Worm (Caenorhabditis elegans) whole organism, L1 larva: ENCODE measurements around the gene idpc-4.
A peak's percentile ranks its signal among the peaks of the same experiment; 100 is the strongest.

ENCODE experiments used
- C04F5.9 ChIP-seq: sonication (generic microtip); optimal IDR thresholded peaks from 2 replicates; lab custom pipeline; 2016; ENCODE audit warnings: missing genetic modification characterization, missing compliant biosample characterization
- Y116A8C.19 ChIP-seq: sonication (generic microtip); optimal IDR thresholded peaks from 2 replicates; lab custom pipeline; 2016; ENCODE audit warnings: missing compliant biosample characterization, missing genetic modification characterization, borderline replicate concordance
- aha-1 ChIP-seq: fragments of 150-350 bp; optimal IDR thresholded peaks from 2 replicates; lab custom pipeline; 2014; ENCODE audit warnings: missing biosample characterization, missing genetic modification characterization
- alr-1 ChIP-seq: fragments of 200-800 bp; sonication (Bioruptor generic); optimal IDR thresholded peaks from 2 replicates; lab custom pipeline; 2018; ENCODE audit warnings: borderline replicate concordance, mild to moderate bottlenecking, missing genetic modification characterization, missing compliant biosample characterization
- blmp-1 ChIP-seq: fragments of 150-350 bp; optimal IDR thresholded peaks from 2 replicates; lab custom pipeline; 2014; ENCODE audit warnings: missing biosample characterization, missing genetic modification characterization
- ceh-63 ChIP-seq: fragments of 200-800 bp; sonication (Bioruptor generic); optimal IDR thresholded peaks from 2 replicates; lab custom pipeline; 2018; ENCODE audit warnings: mild to moderate bottlenecking, missing genetic modification characterization, missing compliant biosample characterization
- ceh-82 ChIP-seq, 3 experiments: fragments of 150-350 bp in 1 of 3; sonication (generic microtip) in 2 of 3; optimal IDR thresholded peaks; 2 replicates each; lab custom pipeline; 2014 to 2017; ENCODE audit warnings: missing biosample characterization in 3 of 3, missing genetic modification characterization in 3 of 3
- ceh-88 ChIP-seq: fragments of 200-800 bp; sonication (Bioruptor generic); IDR thresholded peaks from 2 replicates; pipeline ENCODE4 v1.3.6; 2022; ENCODE audit warnings: missing genetic modification characterization, missing compliant biosample characterization
- ceh-90 ChIP-seq: sonication (generic microtip); optimal IDR thresholded peaks from 2 replicates; lab custom pipeline; 2016; ENCODE audit warnings: missing genetic modification characterization, missing compliant biosample characterization
- dpl-1 ChIP-seq, 3 experiments: fragments of 150-350 bp in 2 of 3; sonication (generic microtip) in 1 of 3; optimal IDR thresholded peaks; 2 replicates each; lab custom pipeline; 2014 to 2017; ENCODE audit warnings: missing biosample characterization in 3 of 3, missing genetic modification characterization in 3 of 3, missing genetic modification reagents in 3 of 3
- efl-3 ChIP-seq: fragments of 200-800 bp; sonication (Bioruptor generic); optimal IDR thresholded peaks from 2 replicates; lab custom pipeline; 2018; ENCODE audit warnings: mild to moderate bottlenecking, missing genetic modification characterization, missing compliant biosample characterization
- egl-13 ChIP-seq: sonication (generic microtip); optimal IDR thresholded peaks from 2 replicates; lab custom pipeline; 2016; ENCODE audit warnings: missing genotype, missing genetic modification reagents, missing genetic modification characterization, missing compliant biosample characterization
- ets-5 ChIP-seq: fragments of 200-800 bp; sonication (Bioruptor generic); IDR thresholded peaks from 2 replicates; pipeline ENCODE4 v1.3.6; 2022; ENCODE audit warnings: missing genetic modification characterization, missing compliant biosample characterization
- fkh-10 ChIP-seq: sonication (generic microtip); optimal IDR thresholded peaks from 2 replicates; lab custom pipeline; 2017; ENCODE audit warnings: missing biosample characterization, missing genetic modification reagents, missing genetic modification characterization
- fkh-4 ChIP-seq: sonication (generic microtip); optimal IDR thresholded peaks from 2 replicates; lab custom pipeline; 2016; ENCODE audit warnings: missing compliant biosample characterization, missing genetic modification characterization, borderline replicate concordance
- hlh-17 ChIP-seq: fragments of 200-800 bp; sonication (Bioruptor generic); optimal IDR thresholded peaks from 2 replicates; lab custom pipeline; 2018; ENCODE audit warnings: missing genetic modification characterization, mild to moderate bottlenecking, missing compliant biosample characterization, moderate library complexity, borderline replicate concordance
- hpl-2 ChIP-seq: fragments of 150-350 bp; optimal IDR thresholded peaks from 2 replicates; lab custom pipeline; 2014; ENCODE audit warnings: missing biosample characterization, missing genetic modification reagents, missing genetic modification characterization
- irx-1 ChIP-seq: sonication (generic microtip); optimal IDR thresholded peaks from 2 replicates; lab custom pipeline; 2016; ENCODE audit warnings: missing genetic modification characterization, missing compliant biosample characterization
- isw-1 ChIP-seq: fragments of 200-800 bp; sonication (Bioruptor generic); IDR thresholded peaks from 2 replicates; pipeline ENCODE4 v1.3.6; 2022; ENCODE audit warnings: missing genetic modification characterization, missing compliant biosample characterization
- lin-13 ChIP-seq: fragments of 150-350 bp; optimal IDR thresholded peaks from 2 replicates; lab custom pipeline; 2014; ENCODE audit warnings: missing biosample characterization, missing genetic modification reagents, missing genetic modification characterization
- lin-15B ChIP-seq: fragments of 150-350 bp; sonication (generic microtip); optimal IDR thresholded peaks from 3 replicates; lab custom pipeline; 2014; ENCODE audit warnings: missing biosample characterization, missing genetic modification characterization
- lin-39 ChIP-seq: fragments of 150-350 bp; optimal IDR thresholded peaks from 2 replicates; lab custom pipeline; 2014; ENCODE audit warnings: missing biosample characterization, missing genetic modification reagents, missing genetic modification characterization
- lir-3 ChIP-seq: sonication (generic microtip); optimal IDR thresholded peaks from 2 replicates; lab custom pipeline; 2016; ENCODE audit warnings: mild to moderate bottlenecking, missing genetic modification characterization, moderate library complexity, missing compliant biosample characterization; ENCODE audit not compliant: poor library complexity
- lsy-2 ChIP-seq, 2 experiments: fragments of 150-350 bp; optimal IDR thresholded peaks; 2 replicates each; lab custom pipeline; 2014; ENCODE audit warnings: missing biosample characterization in 2 of 2, missing genetic modification characterization in 2 of 2
- nhr-11 ChIP-seq: fragments of 150-350 bp; optimal IDR thresholded peaks from 2 replicates; lab custom pipeline; 2014; ENCODE audit warnings: missing biosample characterization, missing genetic modification characterization
- nhr-12 ChIP-seq: sonication (generic microtip); optimal IDR thresholded peaks from 2 replicates; lab custom pipeline; 2017; ENCODE audit warnings: missing biosample characterization, missing genetic modification characterization
- nhr-19 ChIP-seq: fragments of 200-800 bp; sonication (Bioruptor generic); conservative IDR thresholded peaks from 2 replicates; pipeline ENCODE4 v1.3.6; 2022; ENCODE audit warnings: missing genetic modification characterization, missing compliant biosample characterization
- nhr-20 ChIP-seq: sonication (generic microtip); optimal IDR thresholded peaks from 2 replicates; lab custom pipeline; 2016; ENCODE audit warnings: mild to moderate bottlenecking, missing genetic modification characterization, missing compliant biosample characterization
- nhr-71 ChIP-seq: sonication (generic microtip); optimal IDR thresholded peaks from 2 replicates; lab custom pipeline; 2016; ENCODE audit warnings: mild to moderate bottlenecking, missing genetic modification characterization, moderate library complexity, missing compliant biosample characterization
- nhr-76 ChIP-seq: sonication (generic microtip); optimal IDR thresholded peaks from 2 replicates; lab custom pipeline; 2017; ENCODE audit warnings: missing biosample characterization, missing genetic modification characterization
- nhr-84 ChIP-seq: sonication (generic microtip); optimal IDR thresholded peaks from 2 replicates; lab custom pipeline; 2017; ENCODE audit warnings: missing biosample characterization, missing genetic modification characterization
- nhr-90 ChIP-seq: sonication (generic microtip); optimal IDR thresholded peaks from 2 replicates; lab custom pipeline; 2016; ENCODE audit warnings: mild to moderate bottlenecking, missing genetic modification characterization, missing compliant biosample characterization; ENCODE audit not compliant: poor library complexity
- pax-3 ChIP-seq: fragments of 200-800 bp; sonication (Bioruptor generic); optimal IDR thresholded peaks from 2 replicates; lab custom pipeline; 2018; ENCODE audit warnings: mild to moderate bottlenecking, missing genetic modification characterization, moderate library complexity, missing compliant biosample characterization
- pqm-1 ChIP-seq: sonication (generic microtip); optimal IDR thresholded peaks from 3 replicates; lab custom pipeline; 2017; ENCODE audit warnings: missing biosample characterization, missing genetic modification characterization
- rnt-1 ChIP-seq: sonication (generic microtip); optimal IDR thresholded peaks from 2 replicates; lab custom pipeline; 2016; ENCODE audit warnings: mild to moderate bottlenecking, missing genetic modification characterization, moderate library complexity, missing compliant biosample characterization
- skn-1 ChIP-seq: fragments of 150-350 bp; optimal IDR thresholded peaks from 2 replicates; lab custom pipeline; 2014; ENCODE audit warnings: missing biosample characterization, missing genetic modification characterization
- snpc-4 ChIP-seq: fragments of 150-350 bp; optimal IDR thresholded peaks from 2 replicates; lab custom pipeline; 2014; ENCODE audit warnings: missing biosample characterization, missing genetic modification characterization
- snu-23 ChIP-seq: sonication (generic microtip); optimal IDR thresholded peaks from 2 replicates; lab custom pipeline; 2016; ENCODE audit warnings: missing genetic modification characterization, missing compliant biosample characterization
- sox-4 ChIP-seq: sonication (generic microtip); optimal IDR thresholded peaks from 2 replicates; lab custom pipeline; 2016; ENCODE audit warnings: missing genetic modification characterization, missing compliant biosample characterization
- sptf-1 ChIP-seq: fragments of 150-350 bp; optimal IDR thresholded peaks from 2 replicates; lab custom pipeline; 2014; ENCODE audit warnings: missing biosample characterization, missing genetic modification characterization
- sup-37 ChIP-seq: fragments of 200-800 bp; sonication (Bioruptor generic); optimal IDR thresholded peaks from 2 replicates; lab custom pipeline; 2018; ENCODE audit warnings: mild to moderate bottlenecking, missing genetic modification characterization, missing compliant biosample characterization
- tlp-1 ChIP-seq: fragments of 150-350 bp; optimal IDR thresholded peaks from 2 replicates; lab custom pipeline; 2014; ENCODE audit warnings: missing biosample characterization, missing genetic modification characterization
- unc-130 ChIP-seq: fragments of 150-350 bp; optimal IDR thresholded peaks from 2 replicates; lab custom pipeline; 2017; ENCODE audit warnings: missing biosample characterization, missing genetic modification characterization, inconsistent platforms
- unc-30 ChIP-seq: sonication (generic microtip); optimal IDR thresholded peaks from 2 replicates; lab custom pipeline; 2017; ENCODE audit warnings: missing biosample characterization, missing genetic modification characterization
- unc-86 ChIP-seq: sonication (generic microtip); optimal IDR thresholded peaks from 2 replicates; lab custom pipeline; 2016; ENCODE audit warnings: missing genetic modification characterization, missing compliant biosample characterization
- unc-98 ChIP-seq: fragments of 200-800 bp; sonication (Bioruptor generic); IDR thresholded peaks from 2 replicates; pipeline ENCODE4 v1.3.6; 2022; ENCODE audit warnings: missing genetic modification characterization, missing compliant biosample characterization
- xbp-1 ChIP-seq: sonication (generic microtip); optimal IDR thresholded peaks from 2 replicates; lab custom pipeline; 2016; ENCODE audit warnings: missing genetic modification characterization, missing compliant biosample characterization
- ztf-11 ChIP-seq, 2 experiments: sonication (generic microtip); optimal IDR thresholded peaks; 2 replicates each; lab custom pipeline; 2016 to 2017; ENCODE audit warnings: missing genetic modification characterization in 2 of 2, missing biosample characterization in 1 of 2, missing compliant biosample characterization in 1 of 2
- ztf-4 ChIP-seq: fragments of 150-350 bp; optimal IDR thresholded peaks from 2 replicates; lab custom pipeline; 2014; ENCODE audit warnings: missing biosample characterization, missing genetic modification characterization

Gene idpc-4

DNA sequence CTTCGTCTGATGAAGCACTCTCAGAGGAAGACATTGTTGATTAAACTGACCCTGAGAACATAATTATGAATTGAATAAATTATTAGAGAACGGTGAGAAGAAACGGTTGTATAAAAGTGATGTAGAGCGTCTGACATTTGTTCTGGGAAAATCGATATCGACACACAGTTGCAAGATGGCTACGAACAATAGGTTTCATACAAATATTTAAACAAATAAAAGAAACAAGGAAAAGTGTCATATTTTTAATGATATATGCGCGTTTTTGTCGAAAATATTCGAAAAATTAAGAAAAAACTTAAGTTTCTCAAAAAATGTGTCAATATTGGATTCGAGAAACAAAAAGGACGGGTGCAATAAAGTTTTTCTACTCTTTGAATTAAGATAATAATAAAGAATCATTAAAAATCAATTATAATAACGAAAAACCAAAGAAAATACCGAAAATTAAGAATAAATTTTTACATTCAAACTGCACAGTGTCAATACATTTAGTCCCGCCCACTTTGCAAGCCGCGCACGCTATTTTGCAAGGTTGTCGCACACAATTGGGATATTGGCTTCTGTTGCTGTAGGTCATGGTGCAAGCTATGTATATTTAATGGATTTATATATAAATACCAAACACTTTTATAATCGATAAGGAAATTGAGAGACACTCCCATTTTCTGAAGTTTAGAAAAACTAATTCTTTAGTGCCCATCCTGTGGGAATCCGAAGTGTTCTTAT, 42.5 kb upstream of the idpc-4 start, which contains the start of gene rtfo-1 (continued):
- TF ChIP-seq xbp-1 (tag; lab: Kevin White, UChicago) (peak; percentile 54), pqm-1 (no peak), sup-37 (GFP tag; lab: Kevin White, UChicago) (no peak), sox-4 (tag; lab: Kevin White, UChicago) (no peak), snu-23 (GFP tag; lab: Kevin White, UChicago) (peak; percentile 60), nhr-76 (tag; lab: Kevin White, UChicago) (no peak), lin-15B (tag; lab: Kevin White, UChicago) (no peak), hlh-17 (GFP tag; lab: Kevin White, UChicago) (no peak), lir-3 (tag; lab: Kevin White, UChicago) (peak; percentile 31), C04F5.9 (no peak), ztf-4 (tag; lab: Kevin White, UChicago) (peak; percentile 47), aha-1 (no peak), Y116A8C.19 (tag; lab: Kevin White, UChicago) (no peak), lin-13 (GFP tag; lab: Kevin White, UChicago) (peak; percentile 38), nhr-90 (tag; lab: Kevin White, UChicago) (peak; percentile 69), hpl-2 (GFP tag; lab: Kevin White, UChicago) (peak; percentile 38), unc-130 (tag; lab: Kevin White, UChicago) (peak; percentile 44), irx-1 (peak; percentile 30), ceh-88 (GFP tag; lab: Robert Waterston, UW) (no peak), dpl-1 (GFP tag; optimal IDR thresholded peaks at IDR 0.05; lab: Kevin White, UChicago) (peak; percentile 30 to 50 (median 47)), ceh-63 (GFP tag; lab: Kevin White, UChicago) (no peak), nhr-19 (GFP tag; lab: Robert Waterston, UW) (peak; percentile 29), nhr-71 (peak; percentile 58), skn-1 (tag; lab: Kevin White, UChicago) (peak; percentile 58), nhr-20 (tag; lab: Kevin White, UChicago) (peak; percentile 45), ceh-82 (tag; optimal IDR thresholded peaks at IDR 0.05; lab: Kevin White, UChicago) (peak; percentile 7 to 36 (median 35)), unc-30 (tag; lab: Kevin White, UChicago) (no peak), egl-13 (tag; lab: Kevin White, UChicago) (no peak), ets-5 (GFP tag; lab: Robert Waterston, UW) (no peak), fkh-10 (GFP tag; lab: Kevin White, UChicago) (no peak), lsy-2 (tag; optimal IDR thresholded peaks at IDR 0.05; lab: Kevin White, UChicago) (peak; percentile 36 to 41), fkh-4 (tag; lab: Kevin White, UChicago) (no peak), ztf-11 (tag; optimal IDR thresholded peaks at IDR 0.05; lab: Kevin White, UChicago) (peak in 1 of 2 experiments; percentile 7), alr-1 (no peak), unc-86 (tag; lab: Kevin White, UChicago) (peak; percentile 23), unc-98 (GFP tag; lab: Robert Waterston, UW) (no peak), sptf-1 (tag; lab: Kevin White, UChicago) (no peak), lin-39 (tag; lab: Kevin White, UChicago) (no peak), nhr-12 (tag; lab: Kevin White, UChicago) (no peak), nhr-11 (tag; lab: Kevin White, UChicago) (no peak), snpc-4 (peak; percentile 38), efl-3 (GFP tag; lab: Kevin White, UChicago) (no peak), blmp-1 (tag; lab: Kevin White, UChicago) (peak; percentile 28), pax-3 (no peak), isw-1 (GFP tag; lab: Robert Waterston, UW) (no peak), rnt-1 (tag; lab: Kevin White, UChicago) (peak; percentile 62), ceh-90 (tag; lab: Kevin White, UChicago) (no peak), nhr-84 (no peak), tlp-1 (tag; lab: Kevin White, UChicago) (no peak)
